Fruit fly (Drosophila melanogaster): ENCODE measurements around the gene Irp-1A.

The Irp-1A gene

DNA sequence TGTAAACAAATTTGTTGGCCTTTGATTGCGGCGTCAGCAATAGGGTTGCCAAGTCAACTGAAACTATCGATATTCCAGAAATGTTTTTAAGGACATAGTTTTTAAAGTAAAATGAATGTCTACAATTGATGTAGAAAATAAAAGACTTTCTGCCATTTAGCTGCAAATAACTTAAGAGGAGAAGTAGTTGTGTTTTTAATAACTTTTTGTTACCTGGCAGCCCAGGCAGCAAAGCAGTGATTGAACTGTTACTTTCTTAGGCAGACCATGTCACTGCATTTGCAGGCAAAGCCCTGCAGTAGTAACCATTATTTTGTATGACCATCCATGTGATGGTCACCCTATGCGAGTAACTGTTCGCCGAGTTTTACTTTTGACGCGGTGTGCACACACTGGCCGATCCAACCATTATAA is 26.2 kb upstream of the Irp-1A start, which contains the start of the genes rumi, CG7029 and Usp12-46 (continued):
- TF ChIP-seq jing (GFP tag; optimal IDR thresholded peaks at IDR 0.05) (no peak), ssp (GFP tag; IDR thresholded peaks at IDR 0.05) (peak; percentile 75), insv (GFP tag; optimal IDR thresholded peaks at IDR 0.05) (peak in 1 of 2 experiments; percentile 66), gcm2 (GFP tag; optimal IDR thresholded peaks at IDR 0.05) (peak; percentile 67), CG1529 (GFP tag; optimal IDR thresholded peaks at IDR 0.05) (peak; percentile 58), sob (GFP tag; IDR thresholded peaks at IDR 0.05) (peak; percentile 89), CG9727 (GFP tag; optimal IDR thresholded peaks at IDR 0.05) (peak; percentile 86)

dm6 chr3R:22750039-22750438 is 25.7 kb upstream of the Irp-1A start:
- TF ChIP-seq kah (GFP tag; optimal IDR thresholded peaks at IDR 0.05), result peak; percentile 98
- TF ChIP-seq CG12155 (GFP tag; optimal IDR thresholded peaks at IDR 0.05), result no peak
- 0 out of 2 replicates have a peak, but pooled peaks have one; percentile 10 for TF ChIP-seq chm (GFP tag; IDR thresholded peaks at IDR 0.05)
- no peak for TF ChIP-seq Dad (GFP tag; optimal IDR thresholded peaks at IDR 0.05)
- TF ChIP-seq CG11398 (GFP tag; optimal IDR thresholded peaks at IDR 0.05), result no peak
- TF ChIP-seq CG6175 (GFP tag; IDR thresholded peaks at IDR 0.05), result no peak
- no peak for TF ChIP-seq CG33557 (GFP tag; optimal IDR thresholded peaks at IDR 0.05)
- TF ChIP-seq CG2129 (GFP tag; IDR thresholded peaks at IDR 0.05; ENCODE audit: partially characterized antibody), result no peak
- TF ChIP-seq CG1832 (GFP tag; optimal IDR thresholded peaks at IDR 0.05), result no peak
- TF ChIP-seq Atf6 (GFP tag; IDR thresholded peaks at IDR 0.05), result no peak

dm6 chr3R:22748956-22749355 is 24.6 kb upstream of the Irp-1A start, which contains the start of gene CG31139:
CG31139 (minus strand) TSS chr3R:22749056.
- TF ChIP-seq Med (GFP tag), result peak; percentile 3
- no peak for TF ChIP-seq ttk (GFP tag; IDR thresholded peaks at IDR 0.05)

- peak; percentile 52 for TF ChIP-seq CG9797 (GFP tag; optimal IDR thresholded peaks at IDR 0.05)
- TF ChIP-seq ERR (GFP tag; optimal IDR thresholded peaks at IDR 0.05), result no peak
- TF ChIP-seq amos (GFP tag; IDR thresholded peaks at IDR 0.05; ENCODE audit: partially characterized antibody), result peak; percentile 40; the same call in 1 of the 2 replicates
- TF ChIP-seq onecut (GFP tag; IDR thresholded peaks at IDR 0.05), result no peak
- no peak for TF ChIP-seq ken (GFP tag; IDR thresholded peaks at IDR 0.05)
- peak; percentile 34; the same call in 1 of the 3 replicates for TF ChIP-seq CG34224 (GFP tag; IDR thresholded peaks at IDR 0.05; ENCODE audit: partially characterized antibody)
- peak; percentile 42 for TF ChIP-seq gfzf (GFP tag; optimal IDR thresholded peaks at IDR 0.05)
- peak; percentile 32 for TF ChIP-seq phol (tag; optimal IDR thresholded peaks at IDR 0.05)
- TF ChIP-seq hkb (optimal IDR thresholded peaks at IDR 0.05), result no peak
- peak; percentile 40 for TF ChIP-seq hkb (GFP tag; IDR thresholded peaks at IDR 0.05)
- TF ChIP-seq her (GFP tag; optimal IDR thresholded peaks at IDR 0.05), result no peak
- TF ChIP-seq CG6272 (GFP tag; IDR thresholded peaks at IDR 0.05), result no peak
- peak; percentile 21 for TF ChIP-seq CrebB (tag; optimal IDR thresholded peaks at IDR 0.05)
- TF ChIP-seq MESR4 (GFP tag; optimal IDR thresholded peaks at IDR 0.05), result peak; percentile 77
- TF ChIP-seq PHDP (tag; optimal IDR thresholded peaks at IDR 0.05), result no peak
- no peak for TF ChIP-seq wek (GFP tag; optimal IDR thresholded peaks at IDR 0.05)
- no peak for TF ChIP-seq CG32532 (GFP tag; IDR thresholded peaks at IDR 0.05)
- TF ChIP-seq zfh1 (GFP tag; IDR thresholded peaks at IDR 0.05), result no peak
- peak; percentile 47 for TF ChIP-seq unc-4 (GFP tag; IDR thresholded peaks at IDR 0.05; ENCODE audit: partially characterized antibody)
- TF ChIP-seq tio (GFP tag; optimal IDR thresholded peaks at IDR 0.05), result no peak
- TF ChIP-seq sob (GFP tag; IDR thresholded peaks at IDR 0.05), result no peak
- TF ChIP-seq HLHmδ (GFP tag; optimal IDR thresholded peaks at IDR 0.05), result peak; percentile 70
- TF ChIP-seq rib (GFP tag; IDR thresholded peaks at IDR 0.05), result no peak
- TF ChIP-seq Dref (GFP tag; IDR thresholded peaks at IDR 0.05), result peak; percentile 38; the same call in 1 of the 2 replicates
- no peak for TF ChIP-seq CG4820 (GFP tag; optimal IDR thresholded peaks at IDR 0.05)
- TF ChIP-seq az2 (GFP tag; optimal IDR thresholded peaks at IDR 0.05), result no peak
- TF ChIP-seq CG7987 (GFP tag; optimal IDR thresholded peaks at IDR 0.05), result peak; percentile 41
- TF ChIP-seq CG8089 (GFP tag; optimal IDR thresholded peaks at IDR 0.05), result no peak
These were observed 23.2 kb upstream of the Irp-1A start, which contains the start of gene CG17141 for dm6 chr3R:22747423-22748090. CG17141 (minus strand) TSS chr3R:22747599.
